Worm (Caenorhabditis elegans): Measurements from ENCODE around the gene mvk-1.
A peak's percentile ranks its signal among the peaks of the same experiment; 100 is the strongest.

mvk-1 gene

ce11 chrIII:6095654-6096053, 40.4 kb downstream of the mvk-1 start:
- TF ChIP-seq hsf-1 (GFP tag; IDR thresholded peaks at IDR 0.05) (no peak), pbrm-1 (GFP tag; IDR thresholded peaks at IDR 0.05) (no peak), aptf-2 (GFP tag; conservative IDR thresholded peaks at IDR 0.05) (no peak)

- TF ChIP-seq rec-8 (tag; optimal IDR thresholded peaks at IDR 0.05) (no peak), nhr-80 (tag; optimal IDR thresholded peaks at IDR 0.05) (peak; percentile 45)
Measured at ce11 chrIII:6087705-6088359, 48.2 kb downstream of the mvk-1 start, which contains the start of gene wht-1. TSS of gene wht-1 (minus strand) at chrIII:6087755.

- TF ChIP-seq hrde-1 (tag; optimal IDR thresholded peaks at IDR 0.05; ENCODE audit: borderline replicate concordance): no peak
Measured at ce11 chrIII:6085311-6085710, 50.8 kb downstream of the mvk-1 start.

ce11 chrIII:6080263-6080662, 55.8 kb downstream of the mvk-1 start, which contains the start of gene attf-4:
TSS of gene attf-4 (plus strand) at chrIII:6080563.
- TF ChIP-seq madf-3 (GFP tag; IDR thresholded peaks at IDR 0.05) (no peak), nhr-80 (tag; optimal IDR thresholded peaks at IDR 0.05) (peak; percentile 24)

ce11 chrIII:6078917-6079316, 57.2 kb downstream of the mvk-1 start:
- TF ChIP-seq rcor-1 (GFP tag; IDR thresholded peaks at IDR 0.05): no peak
- no peak for TF ChIP-seq sea-2 (GFP tag; IDR thresholded peaks at IDR 0.05)
- TF ChIP-seq Y53G8AR.9 (GFP tag; conservative IDR thresholded peaks at IDR 0.05): no peak
- no peak for TF ChIP-seq zim-3 (tag; optimal IDR thresholded peaks at IDR 0.05)
- TF ChIP-seq ztf-22 (GFP tag; optimal IDR thresholded peaks at IDR 0.05): no peak
- no peak for TF ChIP-seq chd-7 (tag; optimal IDR thresholded peaks at IDR 0.05)
- no peak for TF ChIP-seq T07F8.4 (tag; optimal IDR thresholded peaks at IDR 0.05)
- no peak for TF ChIP-seq F57C9.4 (tag; optimal IDR thresholded peaks at IDR 0.05)
- TF ChIP-seq efl-1 (GFP tag; optimal IDR thresholded peaks at IDR 0.05): no peak
- no peak for TF ChIP-seq ceh-100 (GFP tag; IDR thresholded peaks at IDR 0.05)
- TF ChIP-seq nhr-27 (tag; optimal IDR thresholded peaks at IDR 0.05): no peak
- no peak for TF ChIP-seq F10E7.11 (tag; optimal IDR thresholded peaks at IDR 0.05)
- TF ChIP-seq madf-10 (tag; optimal IDR thresholded peaks at IDR 0.05): no peak
- no peak for TF ChIP-seq rpc-1 (optimal IDR thresholded peaks at IDR 0.05)
- TF ChIP-seq rpc-1 (tag; optimal IDR thresholded peaks at IDR 0.05): no peak
- TF ChIP-seq nhr-120 (GFP tag; IDR thresholded peaks at IDR 0.05): no peak
- TF ChIP-seq tbp1 (GFP tag; optimal IDR thresholded peaks at IDR 0.05): no peak
- TF ChIP-seq mes-4 (tag; optimal IDR thresholded peaks at IDR 0.05): no peak
- TF ChIP-seq K12H6.12 (tag; optimal IDR thresholded peaks at IDR 0.05): no peak
- no peak for TF ChIP-seq lsy-27 (tag; optimal IDR thresholded peaks at IDR 0.05; ENCODE audit: borderline replicate concordance, insufficient read depth)
- no peak for TF ChIP-seq K11D2.4 (GFP tag; IDR thresholded peaks at IDR 0.05)

ce11 chrIII:6077973-6078372, 58.1 kb downstream of the mvk-1 start:
- no peak for TF ChIP-seq K12H6.12 (tag; optimal IDR thresholded peaks at IDR 0.05)
- TF ChIP-seq F39B2.1 (GFP tag; IDR thresholded peaks at IDR 0.05): no peak
- no peak for TF ChIP-seq nhr-90 (tag; optimal IDR thresholded peaks at IDR 0.05)
- TF ChIP-seq egl-44 (GFP tag; IDR thresholded peaks at IDR 0.05): no peak
- TF ChIP-seq attf-6 (GFP tag; IDR thresholded peaks at IDR 0.05): no peak
- TF ChIP-seq hlh-26 (GFP tag; conservative IDR thresholded peaks at IDR 0.05): no peak
- TF ChIP-seq ets-4 (GFP tag; optimal IDR thresholded peaks at IDR 0.05): no peak
- TF ChIP-seq lin-54 (GFP tag; optimal IDR thresholded peaks at IDR 0.05): no peak
- TF ChIP-seq repo-1 (tag; optimal IDR thresholded peaks at IDR 0.05): no peak
- no peak for TF ChIP-seq Y95B8A.8 (GFP tag; IDR thresholded peaks at IDR 0.05)
- no peak for TF ChIP-seq lin-26 (GFP tag; IDR thresholded peaks at IDR 0.05)
- TF ChIP-seq pha-4 (tag; optimal IDR thresholded peaks at IDR 0.05): no peak
- TF ChIP-seq tbp1 (GFP tag; optimal IDR thresholded peaks at IDR 0.05): no peak
- no peak for TF ChIP-seq die-1 (tag; optimal IDR thresholded peaks at IDR 0.05)
- no peak for TF ChIP-seq lir-1 (GFP tag; conservative IDR thresholded peaks at IDR 0.05)
- no peak for TF ChIP-seq madf-3 (GFP tag; IDR thresholded peaks at IDR 0.05)
